Worm (Caenorhabditis elegans): ENCODE measurements around the gene M117.3.

- TF ChIP-seq W03F9.2 (tag; optimal IDR thresholded peaks at IDR 0.05) (no peak), him-1 (tag; optimal IDR thresholded peaks at IDR 0.05) (no peak), dao-5 (tag; optimal IDR thresholded peaks at IDR 0.05) (no peak)
Measured at ce11 chrIV:11799240-11799639, 22.8 kb upstream of the M117.3 start.
